Worm (Caenorhabditis elegans) whole organism, L1 larva: ENCODE results near the gene ebp-3.
A peak's percentile ranks its signal among the peaks of the same experiment; 100 is the strongest.

Source experiments
- C16A3.4 ChIP-seq: fragments of 150-350 bp; optimal IDR thresholded peaks from 2 replicates; lab custom pipeline; 2014; ENCODE audit warnings: missing biosample characterization, missing genetic modification characterization
- F16B12.6 ChIP-seq: fragments of 150-350 bp; optimal IDR thresholded peaks from 2 replicates; lab custom pipeline; 2014; ENCODE audit warnings: missing biosample characterization, missing genetic modification characterization
- aly-2 ChIP-seq: fragments of 150-350 bp; optimal IDR thresholded peaks from 2 replicates; lab custom pipeline; 2014; ENCODE audit warnings: missing biosample characterization, missing genetic modification characterization
- ceh-8 ChIP-seq: fragments of 200-800 bp; sonication (Bioruptor generic); optimal IDR thresholded peaks from 2 replicates; lab custom pipeline; 2018; ENCODE audit warnings: mild to moderate bottlenecking, missing genetic modification characterization, moderate library complexity, missing compliant biosample characterization
- ceh-88 ChIP-seq: fragments of 200-800 bp; sonication (Bioruptor generic); IDR thresholded peaks from 2 replicates; pipeline ENCODE4 v1.3.6; 2022; ENCODE audit warnings: missing genetic modification characterization, missing compliant biosample characterization
- ces-1 ChIP-seq: fragments of 150-350 bp; optimal IDR thresholded peaks from 2 replicates; lab custom pipeline; 2014; ENCODE audit warnings: missing biosample characterization, missing genetic modification reagents, missing genetic modification characterization
- dpl-1 ChIP-seq, 3 experiments: fragments of 150-350 bp in 2 of 3; sonication (generic microtip) in 1 of 3; optimal IDR thresholded peaks; 2 replicates each; lab custom pipeline; 2014 to 2017; ENCODE audit warnings: missing biosample characterization in 3 of 3, missing genetic modification characterization in 3 of 3, missing genetic modification reagents in 3 of 3
- dsc-1 ChIP-seq: sonication (generic microtip); optimal IDR thresholded peaks from 2 replicates; lab custom pipeline; 2016; ENCODE audit warnings: mild to moderate bottlenecking, missing genetic modification characterization, missing compliant biosample characterization
- efl-1 ChIP-seq, 4 experiments: fragments of 150-350 bp; optimal IDR thresholded peaks in 3 of 4; peaks in 1 of 4; 1 replicate in 1 of 4; 2 replicates in 3 of 4; lab custom pipeline; 2014; ENCODE audit warnings: missing biosample characterization in 2 of 4, missing genetic modification characterization in 2 of 4, missing genetic modification reagents in 2 of 4
- efl-3 ChIP-seq: fragments of 200-800 bp; sonication (Bioruptor generic); optimal IDR thresholded peaks from 2 replicates; lab custom pipeline; 2018; ENCODE audit warnings: mild to moderate bottlenecking, missing genetic modification characterization, missing compliant biosample characterization
- egl-13 ChIP-seq: sonication (generic microtip); optimal IDR thresholded peaks from 2 replicates; lab custom pipeline; 2016; ENCODE audit warnings: missing genotype, missing genetic modification reagents, missing genetic modification characterization, missing compliant biosample characterization
- egl-27 ChIP-seq, 2 experiments: fragments of 150-350 bp in 1 of 2; sonication (generic microtip); optimal IDR thresholded peaks; 3 replicates each; lab custom pipeline; 2017 to 2018; ENCODE audit warnings: missing biosample characterization in 2 of 2, missing genetic modification characterization in 2 of 2, missing genetic modification reagents in 2 of 2
- elt-3 ChIP-seq, 6 experiments: fragments of 150-350 bp in 1 of 6; sonication (generic microtip); optimal IDR thresholded peaks; 2 replicates each; lab custom pipeline; 2017 to 2018; ENCODE audit warnings: missing biosample characterization in 6 of 6, missing genetic modification characterization in 6 of 6, inconsistent platforms in 1 of 6
- ets-5 ChIP-seq: fragments of 200-800 bp; sonication (Bioruptor generic); IDR thresholded peaks from 2 replicates; pipeline ENCODE4 v1.3.6; 2022; ENCODE audit warnings: missing genetic modification characterization, missing compliant biosample characterization
- fkh-4 ChIP-seq: sonication (generic microtip); optimal IDR thresholded peaks from 2 replicates; lab custom pipeline; 2016; ENCODE audit warnings: missing compliant biosample characterization, missing genetic modification characterization, borderline replicate concordance
- hlh-4 ChIP-seq: sonication (generic microtip); optimal IDR thresholded peaks from 2 replicates; lab custom pipeline; 2016; ENCODE audit warnings: mild to moderate bottlenecking, missing genetic modification characterization, missing compliant biosample characterization
- hpl-2 ChIP-seq: fragments of 150-350 bp; optimal IDR thresholded peaks from 2 replicates; lab custom pipeline; 2014; ENCODE audit warnings: missing biosample characterization, missing genetic modification reagents, missing genetic modification characterization
- isw-1 ChIP-seq: fragments of 200-800 bp; sonication (Bioruptor generic); IDR thresholded peaks from 2 replicates; pipeline ENCODE4 v1.3.6; 2022; ENCODE audit warnings: missing genetic modification characterization, missing compliant biosample characterization
- lin-14 ChIP-seq: fragments of 200-800 bp; sonication (Bioruptor generic); optimal IDR thresholded peaks from 2 replicates; lab custom pipeline; 2018; ENCODE audit warnings: mild to moderate bottlenecking, missing genetic modification characterization, moderate library complexity, missing compliant biosample characterization
- lin-35 ChIP-seq, 2 experiments: fragments of 150-350 bp; optimal IDR thresholded peaks; 2 replicates each; lab custom pipeline; 2014; ENCODE audit warnings: missing biosample characterization in 2 of 2, missing genetic modification characterization in 2 of 2, missing genetic modification reagents in 2 of 2
- lin-39 ChIP-seq: fragments of 150-350 bp; optimal IDR thresholded peaks from 2 replicates; lab custom pipeline; 2014; ENCODE audit warnings: missing biosample characterization, missing genetic modification reagents, missing genetic modification characterization
- lir-3 ChIP-seq: sonication (generic microtip); optimal IDR thresholded peaks from 2 replicates; lab custom pipeline; 2016; ENCODE audit warnings: mild to moderate bottlenecking, missing genetic modification characterization, moderate library complexity, missing compliant biosample characterization; ENCODE audit not compliant: poor library complexity
- lsy-2 ChIP-seq, 2 experiments: fragments of 150-350 bp; optimal IDR thresholded peaks; 2 replicates each; lab custom pipeline; 2014; ENCODE audit warnings: missing biosample characterization in 2 of 2, missing genetic modification characterization in 2 of 2
- mdl-1 ChIP-seq, 2 experiments: fragments of 150-350 bp; optimal IDR thresholded peaks; 2 replicates each; lab custom pipeline; 2014 to 2017; ENCODE audit warnings: missing biosample characterization in 2 of 2, missing genetic modification characterization in 2 of 2, inconsistent platforms in 1 of 2
- mef-2 ChIP-seq: fragments of 150-350 bp; optimal IDR thresholded peaks from 2 replicates; lab custom pipeline; 2014; ENCODE audit warnings: missing biosample characterization, missing genetic modification characterization
- nhr-20 ChIP-seq: sonication (generic microtip); optimal IDR thresholded peaks from 2 replicates; lab custom pipeline; 2016; ENCODE audit warnings: mild to moderate bottlenecking, missing genetic modification characterization, missing compliant biosample characterization
- nhr-237 ChIP-seq: fragments of 150-350 bp; optimal IDR thresholded peaks from 2 replicates; lab custom pipeline; 2014; ENCODE audit warnings: missing biosample characterization, missing genetic modification characterization
- nhr-28 ChIP-seq: fragments of 150-350 bp; optimal IDR thresholded peaks from 2 replicates; lab custom pipeline; 2014; ENCODE audit warnings: missing biosample characterization, missing genetic modification characterization
- nhr-71 ChIP-seq: sonication (generic microtip); optimal IDR thresholded peaks from 2 replicates; lab custom pipeline; 2016; ENCODE audit warnings: mild to moderate bottlenecking, missing genetic modification characterization, moderate library complexity, missing compliant biosample characterization
- nhr-76 ChIP-seq: sonication (generic microtip); optimal IDR thresholded peaks from 2 replicates; lab custom pipeline; 2017; ENCODE audit warnings: missing biosample characterization, missing genetic modification characterization
- nhr-77 ChIP-seq: fragments of 150-350 bp; optimal IDR thresholded peaks from 2 replicates; lab custom pipeline; 2014; ENCODE audit warnings: missing biosample characterization, missing genetic modification characterization
- nhr-84 ChIP-seq: sonication (generic microtip); optimal IDR thresholded peaks from 2 replicates; lab custom pipeline; 2017; ENCODE audit warnings: missing biosample characterization, missing genetic modification characterization
- nhr-85 ChIP-seq: sonication (generic microtip); peaks from one replicate; lab custom pipeline; 2016; ENCODE audit warnings: missing genetic modification characterization, inconsistent platforms, missing compliant biosample characterization
- nhr-90 ChIP-seq: sonication (generic microtip); optimal IDR thresholded peaks from 2 replicates; lab custom pipeline; 2016; ENCODE audit warnings: mild to moderate bottlenecking, missing genetic modification characterization, missing compliant biosample characterization; ENCODE audit not compliant: poor library complexity
- pax-3 ChIP-seq: fragments of 200-800 bp; sonication (Bioruptor generic); optimal IDR thresholded peaks from 2 replicates; lab custom pipeline; 2018; ENCODE audit warnings: mild to moderate bottlenecking, missing genetic modification characterization, moderate library complexity, missing compliant biosample characterization
- rnt-1 ChIP-seq: sonication (generic microtip); optimal IDR thresholded peaks from 2 replicates; lab custom pipeline; 2016; ENCODE audit warnings: mild to moderate bottlenecking, missing genetic modification characterization, moderate library complexity, missing compliant biosample characterization
- snpc-4 ChIP-seq: fragments of 150-350 bp; optimal IDR thresholded peaks from 2 replicates; lab custom pipeline; 2014; ENCODE audit warnings: missing biosample characterization, missing genetic modification characterization
- snu-23 ChIP-seq: sonication (generic microtip); optimal IDR thresholded peaks from 2 replicates; lab custom pipeline; 2016; ENCODE audit warnings: missing genetic modification characterization, missing compliant biosample characterization
- unc-130 ChIP-seq: fragments of 150-350 bp; optimal IDR thresholded peaks from 2 replicates; lab custom pipeline; 2017; ENCODE audit warnings: missing biosample characterization, missing genetic modification characterization, inconsistent platforms
- unc-30 ChIP-seq: sonication (generic microtip); optimal IDR thresholded peaks from 2 replicates; lab custom pipeline; 2017; ENCODE audit warnings: missing biosample characterization, missing genetic modification characterization
- unc-86 ChIP-seq: sonication (generic microtip); optimal IDR thresholded peaks from 2 replicates; lab custom pipeline; 2016; ENCODE audit warnings: missing genetic modification characterization, missing compliant biosample characterization
- vab-15 ChIP-seq: sonication (generic microtip); optimal IDR thresholded peaks from 2 replicates; lab custom pipeline; 2017; ENCODE audit warnings: missing genotype, mild to moderate bottlenecking, missing genetic modification characterization, missing compliant biosample characterization
- xbp-1 ChIP-seq: sonication (generic microtip); optimal IDR thresholded peaks from 2 replicates; lab custom pipeline; 2016; ENCODE audit warnings: missing genetic modification characterization, missing compliant biosample characterization
- zip-4 ChIP-seq: fragments of 200-800 bp; sonication (Bioruptor generic); optimal IDR thresholded peaks from 2 replicates; lab custom pipeline; 2018; ENCODE audit warnings: mild to moderate bottlenecking, missing genetic modification characterization, moderate library complexity, missing compliant biosample characterization
- ztf-4 ChIP-seq: fragments of 150-350 bp; optimal IDR thresholded peaks from 2 replicates; lab custom pipeline; 2014; ENCODE audit warnings: missing biosample characterization, missing genetic modification characterization

ebp-3 gene

DNA sequence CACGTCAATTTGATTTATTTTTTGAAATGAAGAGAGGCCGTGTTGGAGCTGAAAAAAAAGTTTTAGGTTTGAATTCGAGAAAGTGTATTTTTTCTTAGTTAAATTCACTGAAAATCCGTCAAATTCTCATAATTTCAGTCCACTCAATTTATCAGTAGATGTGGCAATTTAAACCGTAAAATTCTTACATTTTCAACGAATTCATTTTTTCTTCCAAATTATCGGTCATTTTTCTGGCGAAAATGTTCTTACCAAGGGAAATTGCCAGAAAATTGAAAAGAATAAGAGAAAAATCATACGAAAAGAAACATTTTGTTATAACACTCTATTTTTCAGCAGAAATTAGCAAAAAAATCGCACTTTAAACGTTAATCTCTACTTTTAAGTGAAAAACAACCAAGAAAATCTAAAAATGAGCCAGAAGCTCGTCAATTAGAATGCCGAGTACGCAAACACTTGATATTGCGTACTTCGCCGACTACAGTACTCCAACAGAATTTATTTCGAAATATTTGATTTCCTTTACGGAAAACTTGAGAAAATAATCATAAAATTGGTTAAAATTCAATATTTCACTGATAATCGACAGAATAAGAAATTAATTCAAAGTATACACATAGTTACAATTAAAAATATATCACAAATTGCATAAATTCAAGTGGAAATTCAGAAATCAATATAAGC lies 29.5 kb downstream of the ebp-3 start, which contains the start of gene fbxa-106:
Gene fbxa-106, minus strand, starts transcription at position 51 of the 684 bp plus-strand sequence.
- no peak for TF ChIP-seq nhr-237
- TF ChIP-seq lin-14, result no peak
- no peak for TF ChIP-seq hlh-4 (tag; lab: Kevin White, UChicago)
- no peak for TF ChIP-seq snpc-4 (tag; lab: Kevin White, UChicago)
- no peak for TF ChIP-seq nhr-20 (tag; lab: Kevin White, UChicago)
- no peak for TF ChIP-seq F16B12.6 (tag; lab: Kevin White, UChicago)
- TF ChIP-seq unc-30 (tag; lab: Kevin White, UChicago), result no peak
- TF ChIP-seq mef-2 (tag; lab: Kevin White, UChicago), result no peak
- no peak for TF ChIP-seq dsc-1 (tag; lab: Kevin White, UChicago)
- TF ChIP-seq nhr-76 (tag; lab: Kevin White, UChicago), result no peak
- no peak for TF ChIP-seq nhr-28 (tag; lab: Kevin White, UChicago)

DNA sequence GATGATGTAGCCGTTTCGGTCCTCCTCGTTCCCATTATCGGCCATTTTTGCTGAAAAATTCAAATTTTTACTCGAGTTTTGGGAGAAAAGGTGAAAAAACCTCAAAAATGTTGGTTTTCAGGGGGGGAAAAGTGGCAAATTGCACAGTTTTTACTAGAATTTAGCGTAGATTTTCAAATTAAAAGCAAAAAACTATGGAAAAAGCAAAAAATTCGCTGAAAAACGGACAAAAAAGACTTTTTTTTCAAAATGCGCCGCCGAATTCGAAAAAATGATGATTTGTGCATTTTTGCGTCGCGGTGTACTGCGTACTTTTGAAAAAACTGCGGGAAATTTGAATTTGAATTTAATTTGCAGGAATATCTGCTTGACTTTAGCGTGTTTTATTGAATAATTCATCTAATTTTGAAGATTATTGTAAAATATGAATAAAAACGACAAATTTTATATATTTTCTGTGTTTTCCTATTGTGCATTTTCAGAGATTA lies 30.4 kb downstream of the ebp-3 start, which contains the start of gene Y59A8B.12:
Gene Y59A8B.12, minus strand, starts transcription at position 51 of the 488 bp plus-strand sequence.
- TF ChIP-seq unc-130 (tag; lab: Kevin White, UChicago) (no peak), zip-4 (GFP tag; lab: Kevin White, UChicago) (no peak), isw-1 (GFP tag; lab: Robert Waterston, UW) (no peak), fkh-4 (tag; lab: Kevin White, UChicago) (no peak), ces-1 (GFP tag; lab: Kevin White, UChicago) (no peak), egl-27 (tag; optimal IDR thresholded peaks at IDR 0.05; lab: Kevin White, UChicago) (no peak), hpl-2 (GFP tag; lab: Kevin White, UChicago) (no peak), efl-1 (optimal IDR thresholded peaks at IDR 0.05; lab: Kevin White, UChicago) (peak in 1 of 2 experiments; percentile 88), efl-1 (GFP tag; optimal IDR thresholded peaks at IDR 0.05 in 1 of 2; lab: Kevin White, UChicago) (peak in 1 of 2 experiments; percentile 62), dpl-1 (GFP tag; optimal IDR thresholded peaks at IDR 0.05; lab: Kevin White, UChicago) (no peak), nhr-90 (tag; lab: Kevin White, UChicago) (no peak), nhr-85 (tag; lab: Kevin White, UChicago) (peak; percentile 65)

DNA sequence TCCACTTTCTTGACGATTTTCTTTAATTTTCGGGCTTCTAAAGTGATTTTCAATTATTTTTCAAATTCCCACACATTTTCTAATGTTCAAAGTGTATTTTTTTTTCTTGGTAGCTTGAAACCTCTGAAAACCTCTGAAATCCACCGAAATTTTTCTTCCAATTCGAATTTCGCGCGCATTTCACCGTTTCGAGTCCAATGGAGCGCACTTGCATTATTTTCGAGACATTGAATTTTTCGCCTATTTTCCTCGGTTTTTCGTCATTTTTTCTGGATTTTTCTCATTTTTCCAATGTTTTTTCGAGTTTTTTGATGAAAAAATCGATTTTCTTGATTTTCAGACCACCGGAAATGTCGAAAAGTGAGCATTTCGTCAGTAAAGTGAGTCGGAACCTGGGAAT lies 31.0 kb downstream of the ebp-3 start, which contains the start of gene slr-2:
Gene slr-2, plus strand, starts transcription at position 341 of the 400 bp plus-strand sequence.
- TF ChIP-seq ceh-88, result no peak
- peak; percentile 13 for TF ChIP-seq aly-2 (tag; lab: Kevin White, UChicago)
- no peak for TF ChIP-seq lir-3
- TF ChIP-seq ets-5, result no peak
- peak; percentile 49 to 80 for TF ChIP-seq lsy-2 (tag; optimal IDR thresholded peaks at IDR 0.05; lab: Kevin White, UChicago)
- TF ChIP-seq mdl-1 (tag; optimal IDR thresholded peaks at IDR 0.05; lab: Kevin White, UChicago), result peak in 1 of 2 experiments; percentile 11
- no peak for TF ChIP-seq snpc-4 (tag; lab: Kevin White, UChicago)
- TF ChIP-seq fkh-4 (tag; lab: Kevin White, UChicago), result no peak
- TF ChIP-seq elt-3 (tag; optimal IDR thresholded peaks at IDR 0.05; lab: Kevin White, UChicago), result no peak
- no peak for TF ChIP-seq ztf-4
- no peak for TF ChIP-seq nhr-237
- TF ChIP-seq C16A3.4 (tag; lab: Kevin White, UChicago), result peak; percentile 40
- no peak for TF ChIP-seq nhr-71 (tag; lab: Kevin White, UChicago)
- TF ChIP-seq isw-1 (GFP tag; lab: Robert Waterston, UW), result peak; percentile 27; the same call in 1 of the 2 replicates
- TF ChIP-seq vab-15 (tag; lab: Kevin White, UChicago), result no peak
- peak; percentile 96 to 98 for TF ChIP-seq lin-35 (GFP tag; optimal IDR thresholded peaks at IDR 0.05; lab: Kevin White, UChicago)
- TF ChIP-seq snu-23 (GFP tag; lab: Kevin White, UChicago), result peak; percentile 66
- no peak for TF ChIP-seq pax-3 (tag; lab: Kevin White, UChicago)
- no peak for TF ChIP-seq nhr-84
- TF ChIP-seq ceh-8 (GFP tag; lab: Kevin White, UChicago), result peak; percentile 1
- TF ChIP-seq F16B12.6 (tag; lab: Kevin White, UChicago), result peak; percentile 36
- peak; percentile 14 for TF ChIP-seq nhr-77 (tag; lab: Kevin White, UChicago)
- TF ChIP-seq lin-39 (tag; lab: Kevin White, UChicago), result peak; percentile 37
- TF ChIP-seq xbp-1 (tag; lab: Kevin White, UChicago), result peak; percentile 56
- no peak for TF ChIP-seq efl-3
- TF ChIP-seq egl-13 (tag; lab: Kevin White, UChicago), result no peak
- TF ChIP-seq rnt-1, result no peak
- peak; percentile 9 for TF ChIP-seq unc-30 (tag; lab: Kevin White, UChicago)
- peak; percentile 14 for TF ChIP-seq unc-86 (tag; lab: Kevin White, UChicago)
- peak; percentile 98 to 100 for TF ChIP-seq efl-1 (optimal IDR thresholded peaks at IDR 0.05; lab: Kevin White, UChicago)
- peak; percentile 99 to 100 for TF ChIP-seq efl-1 (GFP tag; optimal IDR thresholded peaks at IDR 0.05 in 1 of 2; lab: Kevin White, UChicago)
